Comparison of ENCODE assay signal across 3 worm cellular contexts in genomic region chrIII:2619559-2619958, ce11.
TF ChIP-seq lines count a peak whose summit lies in the region.

Gene ppfr-4 (plus strand): TSS chrIII:2619936.

TF ChIP-seq in whole organism, L1 larva, 84 proteins besides CTCF, POLR2A, EP300 and RAD21 (continued from another document):
- no peak for TF ChIP-seq nhr-84 (tag; optimal IDR thresholded peaks at IDR 0.05; lab: Kevin White, UChicago)
- peak; percentile 34 to 41 for TF ChIP-seq lin-35 (GFP tag; optimal IDR thresholded peaks at IDR 0.05; lab: Kevin White, UChicago)
- no peak for TF ChIP-seq mdl-1 (tag; optimal IDR thresholded peaks at IDR 0.05; lab: Kevin White, UChicago)
- TF ChIP-seq fkh-10 (GFP tag; optimal IDR thresholded peaks at IDR 0.05; lab: Kevin White, UChicago), result no peak
- peak; percentile 39 to 54 for TF ChIP-seq lsy-2 (tag; optimal IDR thresholded peaks at IDR 0.05; lab: Kevin White, UChicago)
- peak; percentile 9 to 53 (median 45) for TF ChIP-seq dpl-1 (GFP tag; optimal IDR thresholded peaks at IDR 0.05; lab: Kevin White, UChicago)
- no peak for TF ChIP-seq efl-3 (GFP tag; optimal IDR thresholded peaks at IDR 0.05; lab: Kevin White, UChicago)
- TF ChIP-seq ceh-82 (tag; optimal IDR thresholded peaks at IDR 0.05; lab: Kevin White, UChicago), result peak in 1 of 3 experiments; percentile 5
- no peak for TF ChIP-seq sptf-1 (tag; optimal IDR thresholded peaks at IDR 0.05; lab: Kevin White, UChicago)
- TF ChIP-seq lin-13 (GFP tag; optimal IDR thresholded peaks at IDR 0.05; lab: Kevin White, UChicago), result no peak
- no peak for TF ChIP-seq aha-1 (tag; optimal IDR thresholded peaks at IDR 0.05; lab: Kevin White, UChicago)
- peak; percentile 15 for TF ChIP-seq C16A3.4 (tag; optimal IDR thresholded peaks at IDR 0.05; lab: Kevin White, UChicago)
- peak; percentile 9 for TF ChIP-seq blmp-1 (tag; optimal IDR thresholded peaks at IDR 0.05; lab: Kevin White, UChicago)
- TF ChIP-seq efl-1 (optimal IDR thresholded peaks at IDR 0.05; lab: Kevin White, UChicago), result peak; percentile 31 to 54
- TF ChIP-seq efl-1 (GFP tag; optimal IDR thresholded peaks at IDR 0.05 in 1 of 2; lab: Kevin White, UChicago), result peak; percentile 48 to 85
- no peak for TF ChIP-seq aly-2 (tag; optimal IDR thresholded peaks at IDR 0.05; lab: Kevin White, UChicago)
- TF ChIP-seq ceh-8 (GFP tag; optimal IDR thresholded peaks at IDR 0.05; lab: Kevin White, UChicago), result no peak

TF ChIP-seq in whole organism, L2 larva, 48 proteins besides CTCF, POLR2A, EP300 and RAD21 (continued from another document):
- TF ChIP-seq aly-2 (tag; optimal IDR thresholded peaks at IDR 0.05; lab: Kevin White, UChicago), result no peak
- TF ChIP-seq C34F6.9 (tag; optimal IDR thresholded peaks at IDR 0.05; lab: Kevin White, UChicago), result no peak
- no peak for TF ChIP-seq nhr-237 (tag; optimal IDR thresholded peaks at IDR 0.05; lab: Kevin White, UChicago)
- no peak for TF ChIP-seq lin-11 (tag; optimal IDR thresholded peaks at IDR 0.05; lab: Kevin White, UChicago)
- TF ChIP-seq alr-1 (tag; optimal IDR thresholded peaks at IDR 0.05; lab: Kevin White, UChicago), result no peak
- no peak for TF ChIP-seq nhr-6 (tag; optimal IDR thresholded peaks at IDR 0.05; lab: Kevin White, UChicago)
- no peak for TF ChIP-seq ceh-16 (tag; optimal IDR thresholded peaks at IDR 0.05; lab: Kevin White, UChicago)
- no peak for TF ChIP-seq lin-13 (GFP tag; optimal IDR thresholded peaks at IDR 0.05; lab: Kevin White, UChicago)

TF ChIP-seq in whole organism, L3 larva, 47 proteins besides CTCF, POLR2A, EP300 and RAD21 (continued from another document):
- peak; percentile 28 for TF ChIP-seq nfya-1 (tag; optimal IDR thresholded peaks at IDR 0.05; lab: Kevin White, UChicago; ENCODE audit: insufficient read depth)
- no peak for TF ChIP-seq nhr-43 (tag; optimal IDR thresholded peaks at IDR 0.05; lab: Kevin White, UChicago; ENCODE audit: poor library complexity, severe bottlenecking)
- peak; percentile 36 for TF ChIP-seq hmg-11 (tag; optimal IDR thresholded peaks at IDR 0.05; lab: Kevin White, UChicago)
- TF ChIP-seq nhr-28 (tag; optimal IDR thresholded peaks at IDR 0.05; lab: Kevin White, UChicago), result no peak
